Worm (Caenorhabditis elegans) whole organism, late embryonic: ENCODE results near the gene chil-25.
A peak's percentile ranks its signal among the peaks of the same experiment; 100 is the strongest.

ENCODE experiments used
- C08G9.2 ChIP-seq: sonication (generic microtip); optimal IDR thresholded peaks from 2 replicates; lab custom pipeline; 2016; ENCODE audit warnings: mild to moderate bottlenecking, missing genetic modification characterization, moderate library complexity, missing compliant biosample characterization
- K02D7.2 ChIP-seq: sonication (generic microtip); optimal IDR thresholded peaks from 2 replicates; lab custom pipeline; 2017; ENCODE audit warnings: mild to moderate bottlenecking, missing genetic modification characterization, missing compliant biosample characterization
- K09A11.1 ChIP-seq: sonication (generic microtip); optimal IDR thresholded peaks from 2 replicates; lab custom pipeline; 2017; ENCODE audit warnings: antibody characterized with exemption, mild to moderate bottlenecking, missing genetic modification characterization, missing compliant biosample characterization; ENCODE audit not compliant: insufficient read depth
- T23F11.4 ChIP-seq: fragments of 200-800 bp; sonication (Bioruptor generic); optimal IDR thresholded peaks from 2 replicates; lab custom pipeline; 2018; ENCODE audit warnings: mild to moderate bottlenecking, missing genetic modification characterization, missing compliant biosample characterization
- Y22D7AL.16 ChIP-seq: sonication (generic microtip); optimal IDR thresholded peaks from 2 replicates; lab custom pipeline; 2016; ENCODE audit warnings: missing genetic modification characterization, missing compliant biosample characterization
- ama-1 ChIP-seq: fragments of 150-350 bp; optimal IDR thresholded peaks from 2 replicates; lab custom pipeline; 2014
- ceh-14 ChIP-seq: sonication (generic microtip); optimal IDR thresholded peaks from 2 replicates; lab custom pipeline; 2016; ENCODE audit warnings: missing genotype, missing genetic modification characterization, missing compliant biosample characterization
- ceh-2 ChIP-seq: sonication (generic microtip); optimal IDR thresholded peaks from 2 replicates; lab custom pipeline; 2016; ENCODE audit warnings: missing genotype, missing genetic modification characterization, missing compliant biosample characterization
- ceh-22 ChIP-seq: sonication (generic microtip); optimal IDR thresholded peaks from 2 replicates; lab custom pipeline; 2017; ENCODE audit warnings: missing biosample characterization, missing genetic modification characterization
- ceh-31 ChIP-seq: sonication (generic microtip); optimal IDR thresholded peaks from 2 replicates; lab custom pipeline; 2016; ENCODE audit warnings: missing genetic modification characterization, missing compliant biosample characterization
- ceh-34 ChIP-seq: sonication (generic microtip); optimal IDR thresholded peaks from 2 replicates; lab custom pipeline; 2016; ENCODE audit warnings: mild to moderate bottlenecking, missing genetic modification characterization, missing compliant biosample characterization
- ceh-6 ChIP-seq: fragments of 200-800 bp; sonication (Bioruptor generic); optimal IDR thresholded peaks from 2 replicates; lab custom pipeline; 2018; ENCODE audit warnings: mild to moderate bottlenecking, missing genetic modification characterization, missing compliant biosample characterization
- ceh-9 ChIP-seq: sonication (generic microtip); optimal IDR thresholded peaks from 2 replicates; lab custom pipeline; 2016; ENCODE audit warnings: mild to moderate bottlenecking, missing genetic modification characterization, inconsistent platforms, missing compliant biosample characterization
- dmd-4 ChIP-seq: sonication (generic microtip); optimal IDR thresholded peaks from 2 replicates; lab custom pipeline; 2016; ENCODE audit warnings: borderline replicate concordance, missing genetic modification characterization, missing compliant biosample characterization
- elt-2 ChIP-seq: sonication (generic microtip); optimal IDR thresholded peaks from 2 replicates; lab custom pipeline; 2016; ENCODE audit warnings: missing genetic modification reagents, missing genetic modification characterization, missing compliant biosample characterization
- ets-4 ChIP-seq: sonication (generic microtip); optimal IDR thresholded peaks from 2 replicates; lab custom pipeline; 2016; ENCODE audit warnings: missing genetic modification characterization, missing compliant biosample characterization
- eyg-1 ChIP-seq: sonication (generic microtip); optimal IDR thresholded peaks from 2 replicates; lab custom pipeline; 2016; ENCODE audit warnings: missing genotype, missing genetic modification characterization, missing compliant biosample characterization
- fkh-10 ChIP-seq: fragments of 150-350 bp; optimal IDR thresholded peaks from 2 replicates; lab custom pipeline; 2014; ENCODE audit warnings: missing biosample characterization, missing genetic modification reagents, missing genetic modification characterization
- gmeb-2 ChIP-seq: sonication (generic microtip); optimal IDR thresholded peaks from 2 replicates; lab custom pipeline; 2016; ENCODE audit warnings: missing genetic modification characterization, inconsistent platforms, missing compliant biosample characterization
- hlh-13 ChIP-seq: fragments of 200-800 bp; sonication (Bioruptor generic); optimal IDR thresholded peaks from 2 replicates; lab custom pipeline; 2018; ENCODE audit warnings: mild to moderate bottlenecking, missing genetic modification characterization, missing compliant biosample characterization
- hlh-30 ChIP-seq: sonication (generic microtip); optimal IDR thresholded peaks from 2 replicates; lab custom pipeline; 2017; ENCODE audit warnings: antibody characterized with exemption, missing genetic modification characterization, missing compliant biosample characterization; ENCODE audit not compliant: insufficient read depth
- hlh-6 ChIP-seq: sonication (generic microtip); optimal IDR thresholded peaks from 2 replicates; lab custom pipeline; 2016; ENCODE audit warnings: missing genotype, missing genetic modification characterization, missing compliant biosample characterization
- hlh-8 ChIP-seq: sonication (generic microtip); optimal IDR thresholded peaks from 2 replicates; lab custom pipeline; 2016; ENCODE audit warnings: missing genotype, missing genetic modification characterization, missing compliant biosample characterization
- lin-11 ChIP-seq: fragments of 200-800 bp; sonication (Bioruptor generic); optimal IDR thresholded peaks from 2 replicates; lab custom pipeline; 2018; ENCODE audit warnings: mild to moderate bottlenecking, missing genetic modification characterization, missing compliant biosample characterization
- nfya-1 ChIP-seq: sonication (generic microtip); optimal IDR thresholded peaks from 2 replicates; lab custom pipeline; 2017; ENCODE audit warnings: missing genetic modification characterization, mild to moderate bottlenecking, missing compliant biosample characterization, antibody characterized with exemption, moderate library complexity
- nhr-232 ChIP-seq: sonication (generic microtip); optimal IDR thresholded peaks from 2 replicates; lab custom pipeline; 2016; ENCODE audit warnings: missing genetic modification characterization, missing compliant biosample characterization
- odd-2 ChIP-seq: sonication (generic microtip); optimal IDR thresholded peaks from 2 replicates; lab custom pipeline; 2017; ENCODE audit warnings: antibody characterized with exemption, mild to moderate bottlenecking, missing genetic modification characterization, missing compliant biosample characterization
- pha-4 ChIP-seq: fragments of 150-350 bp; optimal IDR thresholded peaks from 2 replicates; lab custom pipeline; 2018; ENCODE audit warnings: missing biosample characterization, missing genetic modification reagents, missing genetic modification characterization
- pqm-1 ChIP-seq: sonication (generic microtip); optimal IDR thresholded peaks from 2 replicates; lab custom pipeline; 2016; ENCODE audit warnings: missing genetic modification characterization, missing compliant biosample characterization
- ref-2 ChIP-seq: sonication (generic microtip); optimal IDR thresholded peaks from 2 replicates; lab custom pipeline; 2016; ENCODE audit warnings: missing genetic modification characterization, missing compliant biosample characterization
- rnt-1 ChIP-seq: sonication (generic microtip); optimal IDR thresholded peaks from 2 replicates; lab custom pipeline; 2016; ENCODE audit warnings: missing genetic modification characterization, missing compliant biosample characterization
- sdc-2 ChIP-seq: sonication (generic microtip); optimal IDR thresholded peaks from 2 replicates; lab custom pipeline; 2016; ENCODE audit warnings: missing genotype, missing genetic modification characterization, missing compliant biosample characterization
- sox-2 ChIP-seq: fragments of 200-800 bp; sonication (Bioruptor generic); IDR thresholded peaks from 2 replicates; pipeline ENCODE4 v1.3.6; 2022; ENCODE audit warnings: missing genetic modification reagents, missing genetic modification characterization, missing compliant biosample characterization
- sox-4 ChIP-seq: sonication (generic microtip); optimal IDR thresholded peaks from 2 replicates; lab custom pipeline; 2017; ENCODE audit warnings: mild to moderate bottlenecking, missing genetic modification characterization, inconsistent platforms, missing compliant biosample characterization
- tbx-2 ChIP-seq: sonication (generic microtip); optimal IDR thresholded peaks from 2 replicates; lab custom pipeline; 2016; ENCODE audit warnings: missing genetic modification characterization, missing compliant biosample characterization
- ttx-3 ChIP-seq: sonication (generic microtip); optimal IDR thresholded peaks from 2 replicates; lab custom pipeline; 2016; ENCODE audit warnings: missing genetic modification reagents, missing genetic modification characterization, missing compliant biosample characterization
- unc-3 ChIP-seq, 2 experiments: fragments of 200-800 bp in 1 of 2; sonication (Bioruptor generic) in 1 of 2; sonication (generic microtip) in 1 of 2; conservative IDR thresholded peaks in 1 of 2; optimal IDR thresholded peaks in 1 of 2; 2 replicates each; pipeline versions ENCODE4 v1.3.6 to Lab custom; 2016 to 2022; ENCODE audit warnings: missing compliant biosample characterization in 2 of 2, missing genetic modification characterization in 2 of 2, missing genetic modification reagents in 1 of 2
- unc-55 ChIP-seq: sonication (generic microtip); optimal IDR thresholded peaks from 2 replicates; lab custom pipeline; 2017; ENCODE audit warnings: missing biosample characterization, missing genetic modification reagents, missing genetic modification characterization
- unc-86 ChIP-seq: sonication (generic microtip); optimal IDR thresholded peaks from 2 replicates; lab custom pipeline; 2016; ENCODE audit warnings: missing genetic modification characterization, missing compliant biosample characterization
- zip-5 ChIP-seq: sonication (generic microtip); optimal IDR thresholded peaks from 2 replicates; lab custom pipeline; 2016; ENCODE audit warnings: missing genetic modification characterization, missing compliant biosample characterization
- ztf-16 ChIP-seq: sonication (generic microtip); optimal IDR thresholded peaks from 2 replicates; lab custom pipeline; 2017; ENCODE audit warnings: missing genetic modification characterization, missing compliant biosample characterization

Gene chil-25

DNA sequence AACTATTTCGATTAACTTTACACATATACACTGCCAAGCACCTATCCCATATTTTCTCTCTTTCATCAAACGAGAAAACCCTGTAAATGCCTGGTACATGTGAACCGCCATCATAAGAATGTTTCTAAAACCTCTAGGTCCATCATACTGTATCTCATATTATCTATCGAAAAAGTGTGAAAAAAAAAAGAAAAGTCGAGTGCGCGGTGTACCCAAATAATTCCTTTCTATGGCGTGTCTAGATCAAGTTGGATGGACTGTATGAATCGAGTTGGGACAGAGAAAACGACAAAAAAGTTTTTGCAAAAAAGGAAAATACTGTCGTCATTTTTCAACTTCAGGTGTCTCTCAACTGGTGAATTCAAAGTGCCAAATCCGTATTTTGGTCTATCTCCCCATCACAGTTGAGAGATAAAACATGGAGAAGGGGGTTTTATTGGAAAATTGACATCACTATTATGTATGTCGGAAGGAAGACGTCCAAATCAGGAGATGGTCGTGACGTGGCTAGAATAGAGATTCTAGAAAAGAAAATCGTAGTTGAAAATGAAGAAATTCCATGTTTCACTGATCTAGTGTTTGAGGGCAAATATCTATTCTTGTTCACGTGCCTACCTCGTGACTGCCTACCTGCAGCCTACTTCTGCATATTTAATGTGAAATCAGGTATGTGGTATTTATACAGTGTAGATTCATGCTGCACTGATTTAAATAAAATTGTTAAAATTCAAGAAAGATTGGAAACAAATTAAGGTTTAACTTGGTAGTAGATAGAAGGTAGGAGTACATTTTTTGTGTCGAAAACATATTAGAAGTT lies 19.2 kb upstream of the chil-25 start:
- TF ChIP-seq dmd-4 (tag; lab: Kevin White, UChicago), result no peak
- no peak for TF ChIP-seq Y22D7AL.16
- no peak for TF ChIP-seq ceh-22 (tag; lab: Kevin White, UChicago)
- TF ChIP-seq ets-4, result no peak
- no peak for TF ChIP-seq sdc-2
- no peak for TF ChIP-seq nhr-232 (tag; lab: Kevin White, UChicago)
- TF ChIP-seq gmeb-2 (tag; lab: Kevin White, UChicago), result no peak
- TF ChIP-seq K09A11.1 (tag; lab: Kevin White, UChicago), result no peak
- TF ChIP-seq ceh-34 (tag; lab: Kevin White, UChicago), result no peak
- no peak for TF ChIP-seq ama-1
- no peak for TF ChIP-seq K02D7.2 (tag; lab: Kevin White, UChicago)

DNA sequence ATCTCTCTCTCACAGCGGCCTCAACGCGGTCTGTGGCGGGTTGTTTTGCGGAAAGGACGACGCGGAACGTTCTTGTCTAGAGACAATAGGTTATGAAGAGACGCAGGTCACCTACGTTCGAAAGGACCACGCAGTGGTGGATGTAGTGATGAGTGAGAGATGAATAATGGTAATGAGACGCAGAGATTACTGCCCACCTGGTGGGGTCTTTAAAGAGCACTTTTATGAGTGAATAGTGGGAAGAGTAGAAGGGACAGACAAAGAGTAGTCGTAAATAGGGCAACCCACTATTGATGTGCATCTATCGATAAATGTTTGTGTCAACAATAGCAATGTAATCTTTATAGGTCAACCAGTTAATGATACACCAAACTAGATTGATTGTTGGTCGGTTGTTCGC lies 16.8 kb upstream of the chil-25 start:
- peak; percentile 51 for TF ChIP-seq unc-55 (GFP tag; lab: Kevin White, UChicago)
- TF ChIP-seq hlh-8 (tag; lab: Kevin White, UChicago), result peak; percentile 31
- no peak for TF ChIP-seq ztf-16 (tag; lab: Kevin White, UChicago)
- TF ChIP-seq ceh-14, result no peak
- TF ChIP-seq hlh-6 (tag; lab: Kevin White, UChicago), result no peak
- TF ChIP-seq T23F11.4 (GFP tag; lab: Kevin White, UChicago), result no peak
- no peak for TF ChIP-seq lin-11
- TF ChIP-seq rnt-1 (tag; lab: Kevin White, UChicago), result peak; percentile 52
- TF ChIP-seq ceh-22 (tag; lab: Kevin White, UChicago), result peak; percentile 29
- no peak for TF ChIP-seq eyg-1 (tag; lab: Kevin White, UChicago)
- no peak for TF ChIP-seq odd-2 (tag; lab: Kevin White, UChicago)
- peak; percentile 32; the same call in 1 of the 2 replicates for TF ChIP-seq sox-2 (GFP tag; lab: Robert Waterston, UW)
- peak; percentile 31 for TF ChIP-seq tbx-2 (tag; lab: Kevin White, UChicago)
- no peak for TF ChIP-seq unc-86
- peak; percentile 48 for TF ChIP-seq elt-2 (tag; lab: Kevin White, UChicago)
- TF ChIP-seq nfya-1 (tag; lab: Kevin White, UChicago), result peak; percentile 31
- TF ChIP-seq ceh-31, result peak; percentile 29
- TF ChIP-seq ceh-2 (tag; lab: Kevin White, UChicago), result peak; percentile 36
- TF ChIP-seq pha-4 (tag; lab: Kevin White, UChicago), result no peak
- TF ChIP-seq ref-2 (tag; lab: Kevin White, UChicago), result peak; percentile 60
- no peak for TF ChIP-seq hlh-30 (tag; lab: Kevin White, UChicago)
- TF ChIP-seq zip-5, result no peak
- TF ChIP-seq pqm-1 (tag; lab: Kevin White, UChicago), result no peak

DNA sequence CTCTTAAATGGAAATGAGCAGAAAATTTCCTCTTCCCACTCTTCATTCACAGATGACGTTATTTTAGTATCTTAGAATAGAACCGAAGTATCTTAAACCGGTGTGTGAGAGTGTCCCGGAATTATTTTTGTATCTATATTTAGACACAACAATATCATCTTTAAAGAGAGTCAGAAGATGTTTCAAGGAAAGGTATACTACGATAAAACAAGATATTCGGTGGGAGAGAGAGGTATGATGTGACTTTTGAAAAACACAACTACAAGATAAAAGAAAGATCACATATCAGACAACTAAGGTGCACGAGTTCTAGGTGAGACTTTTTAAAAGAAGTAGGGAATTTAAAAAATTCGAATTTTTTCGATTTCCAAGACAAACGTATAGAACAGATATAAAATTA lies 16.3 kb upstream of the chil-25 start:
- TF ChIP-seq unc-3 (GFP tag; conservative IDR thresholded peaks at IDR 0.05; lab: Robert Waterston, UW), result no peak
- TF ChIP-seq unc-3 (tag; optimal IDR thresholded peaks at IDR 0.05; lab: Kevin White, UChicago), result no peak
- TF ChIP-seq ceh-9 (tag; lab: Kevin White, UChicago), result no peak
- no peak for TF ChIP-seq hlh-13 (GFP tag; lab: Kevin White, UChicago)
- TF ChIP-seq gmeb-2 (tag; lab: Kevin White, UChicago), result no peak
- TF ChIP-seq ttx-3 (tag; lab: Kevin White, UChicago), result no peak
- no peak for TF ChIP-seq sox-4 (tag; lab: Kevin White, UChicago)
- no peak for TF ChIP-seq zip-5
- no peak for TF ChIP-seq ceh-2 (tag; lab: Kevin White, UChicago)
- TF ChIP-seq ceh-6, result no peak
- TF ChIP-seq dmd-4 (tag; lab: Kevin White, UChicago), result no peak
- no peak for TF ChIP-seq ceh-22 (tag; lab: Kevin White, UChicago)
- no peak for TF ChIP-seq fkh-10
- TF ChIP-seq C08G9.2 (tag; lab: Kevin White, UChicago), result no peak
